Fruit fly (Drosophila melanogaster): ENCODE data around the gene stumps.

- TF ChIP-seq CG8478 (optimal IDR thresholded peaks at IDR 0.05) (no peak), CTCF (optimal IDR thresholded peaks at IDR 0.05) (no peak)
Measured at dm6 chr3R:14558383-14558883, 18.6 kb upstream of the stumps start.

All from S2 (cell line).